Worm (Caenorhabditis elegans): Measurements from ENCODE around the gene srsx-6.

Gene srsx-6

ce11 chrV:7932998-7933397, 6.1 kb downstream of the srsx-6 start, which contains the start of gene ncx-10:
Gene ncx-10 (minus strand): TSS chrV:7933098.
- no peak for TF ChIP-seq ztf-4 (tag; optimal IDR thresholded peaks at IDR 0.05)
- TF ChIP-seq lsy-12 (tag; optimal IDR thresholded peaks at IDR 0.05): no peak
- TF ChIP-seq ztf-11 (tag; optimal IDR thresholded peaks at IDR 0.05): no peak
- TF ChIP-seq elt-3 (tag; optimal IDR thresholded peaks at IDR 0.05): no peak
- TF ChIP-seq fkh-10 (GFP tag; optimal IDR thresholded peaks at IDR 0.05): no peak
- no peak for TF ChIP-seq jun-1 (tag; optimal IDR thresholded peaks at IDR 0.05)
- TF ChIP-seq sea-2 (GFP tag; optimal IDR thresholded peaks at IDR 0.05): no peak
- no peak for TF ChIP-seq nhr-25 (tag; optimal IDR thresholded peaks at IDR 0.05)
- TF ChIP-seq pha-4 (tag; optimal IDR thresholded peaks at IDR 0.05): no peak
- TF ChIP-seq nhr-237 (tag; optimal IDR thresholded peaks at IDR 0.05): no peak
- TF ChIP-seq ama-1 (optimal IDR thresholded peaks at IDR 0.05): no peak
- no peak for TF ChIP-seq egl-5 (tag; optimal IDR thresholded peaks at IDR 0.05)
- no peak for TF ChIP-seq elt-1 (tag; optimal IDR thresholded peaks at IDR 0.05)
- no peak for TF ChIP-seq nhr-77 (tag; optimal IDR thresholded peaks at IDR 0.05)
- TF ChIP-seq nhr-28 (tag; optimal IDR thresholded peaks at IDR 0.05): no peak
- TF ChIP-seq aly-2 (tag; optimal IDR thresholded peaks at IDR 0.05): no peak
- no peak for TF ChIP-seq lin-15B (tag; optimal IDR thresholded peaks at IDR 0.05)

ce11 chrV:7937152-7937551, 10.3 kb downstream of the srsx-6 start, which contains the start of gene srsx-3:
Gene srsx-3 (minus strand): TSS chrV:7937252.
- TF ChIP-seq unc-62 (GFP tag; optimal IDR thresholded peaks at IDR 0.05) (no peak), ama-1 (optimal IDR thresholded peaks at IDR 0.05) (no peak), jun-1 (tag; optimal IDR thresholded peaks at IDR 0.05) (no peak), ceh-82 (tag; optimal IDR thresholded peaks at IDR 0.05) (no peak), nfya-1 (tag; optimal IDR thresholded peaks at IDR 0.05; ENCODE audit: insufficient read depth) (no peak), lin-15B (tag; optimal IDR thresholded peaks at IDR 0.05) (no peak), pha-4 (tag; optimal IDR thresholded peaks at IDR 0.05) (no peak), ztf-4 (tag; optimal IDR thresholded peaks at IDR 0.05) (no peak), ceh-28 (tag; optimal IDR thresholded peaks at IDR 0.05) (no peak), nhr-25 (tag; optimal IDR thresholded peaks at IDR 0.05) (no peak), egl-5 (tag; optimal IDR thresholded peaks at IDR 0.05) (no peak), nhr-237 (tag; optimal IDR thresholded peaks at IDR 0.05) (no peak), ceh-9 (tag; optimal IDR thresholded peaks at IDR 0.05) (no peak), nhr-77 (tag; optimal IDR thresholded peaks at IDR 0.05) (no peak), nhr-28 (tag; optimal IDR thresholded peaks at IDR 0.05) (no peak), fkh-2 (tag; optimal IDR thresholded peaks at IDR 0.05) (no peak), mdl-1 (tag; optimal IDR thresholded peaks at IDR 0.05) (no peak), ZK546.5 (tag; optimal IDR thresholded peaks at IDR 0.05) (no peak), nhr-23 (tag; optimal IDR thresholded peaks at IDR 0.05) (no peak)

DNA sequence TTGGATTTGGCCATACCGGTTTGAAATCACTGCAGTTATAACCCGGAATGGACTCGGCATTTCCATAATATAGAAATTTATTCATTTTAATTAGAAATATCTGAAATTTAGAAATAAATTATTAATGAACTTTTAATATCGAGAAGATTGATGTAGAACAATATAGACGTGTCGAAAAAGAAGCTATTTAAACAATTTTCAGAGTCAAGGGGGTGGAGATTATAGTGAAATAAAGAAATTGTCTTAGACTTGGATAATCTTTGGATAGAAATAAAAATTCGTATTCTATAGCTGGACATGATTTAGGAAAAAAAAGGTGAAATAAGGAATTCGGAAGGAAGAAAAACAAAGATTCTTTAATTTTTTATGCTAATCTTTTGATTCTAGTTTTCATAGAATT, 13.4 kb downstream of the srsx-6 start, which contains the start of gene srt-53:
srt-53 (minus strand) TSS at position 101 of the 400 bp plus-strand sequence.
- no peak for TF ChIP-seq nhr-28 (tag; optimal IDR thresholded peaks at IDR 0.05)
- TF ChIP-seq hmg-11 (tag; optimal IDR thresholded peaks at IDR 0.05): no peak
- no peak for TF ChIP-seq unc-39 (tag; optimal IDR thresholded peaks at IDR 0.05)
- no peak for TF ChIP-seq sea-2 (GFP tag; optimal IDR thresholded peaks at IDR 0.05)
- no peak for TF ChIP-seq lin-39 (tag; optimal IDR thresholded peaks at IDR 0.05)
- no peak for TF ChIP-seq mml-1 (tag; optimal IDR thresholded peaks at IDR 0.05)
- TF ChIP-seq lsy-12 (tag; optimal IDR thresholded peaks at IDR 0.05): no peak
- no peak for TF ChIP-seq unc-62 (GFP tag; optimal IDR thresholded peaks at IDR 0.05)
- TF ChIP-seq nhr-77 (tag; optimal IDR thresholded peaks at IDR 0.05): no peak
- no peak for TF ChIP-seq snpc-4 (tag; optimal IDR thresholded peaks at IDR 0.05)
- no peak for TF ChIP-seq ceh-9 (tag; optimal IDR thresholded peaks at IDR 0.05)
- no peak for TF ChIP-seq fkh-2 (tag; optimal IDR thresholded peaks at IDR 0.05)
- no peak for TF ChIP-seq egl-27 (tag; optimal IDR thresholded peaks at IDR 0.05)
- no peak for TF ChIP-seq nhr-237 (tag; optimal IDR thresholded peaks at IDR 0.05)
- no peak for TF ChIP-seq daf-12 (tag; optimal IDR thresholded peaks at IDR 0.05)
- TF ChIP-seq pqm-1 (tag; optimal IDR thresholded peaks at IDR 0.05): no peak
- no peak for TF ChIP-seq nhr-25 (tag; optimal IDR thresholded peaks at IDR 0.05)
- no peak for TF ChIP-seq nfya-1 (tag; optimal IDR thresholded peaks at IDR 0.05; ENCODE audit: insufficient read depth)
- TF ChIP-seq elt-1 (tag; optimal IDR thresholded peaks at IDR 0.05): no peak

- no peak for TF ChIP-seq nhr-12 (tag; optimal IDR thresholded peaks at IDR 0.05)
- TF ChIP-seq pha-4 (tag; optimal IDR thresholded peaks at IDR 0.05): no peak
- no peak for TF ChIP-seq nhr-23 (tag; optimal IDR thresholded peaks at IDR 0.05)
- TF ChIP-seq fkh-2 (tag; optimal IDR thresholded peaks at IDR 0.05): no peak
- no peak for TF ChIP-seq ceh-82 (tag; optimal IDR thresholded peaks at IDR 0.05)
- no peak for TF ChIP-seq nhr-28 (tag; optimal IDR thresholded peaks at IDR 0.05)
- no peak for TF ChIP-seq mdl-1 (tag; optimal IDR thresholded peaks at IDR 0.05)
- no peak for TF ChIP-seq nfya-1 (tag; optimal IDR thresholded peaks at IDR 0.05; ENCODE audit: insufficient read depth)
- TF ChIP-seq egl-5 (tag; optimal IDR thresholded peaks at IDR 0.05): no peak
- TF ChIP-seq nhr-11 (tag; optimal IDR thresholded peaks at IDR 0.05): no peak
- TF ChIP-seq egl-27 (tag; optimal IDR thresholded peaks at IDR 0.05): no peak
- TF ChIP-seq unc-62 (GFP tag; optimal IDR thresholded peaks at IDR 0.05): no peak
- no peak for TF ChIP-seq sea-2 (GFP tag; optimal IDR thresholded peaks at IDR 0.05)
- TF ChIP-seq elt-1 (tag; optimal IDR thresholded peaks at IDR 0.05): no peak
- no peak for TF ChIP-seq nhr-77 (tag; optimal IDR thresholded peaks at IDR 0.05)
- TF ChIP-seq fkh-10 (GFP tag; optimal IDR thresholded peaks at IDR 0.05): no peak
- no peak for TF ChIP-seq pqm-1 (tag; optimal IDR thresholded peaks at IDR 0.05)
Observed at ce11 chrV:7943568-7943967, 16.7 kb downstream of the srsx-6 start, which contains the start of gene Y97E10B.1. Gene Y97E10B.1 (plus strand): TSS chrV:7943868.

Data from whole organism, L3 larva.